Worm (Caenorhabditis elegans) whole organism, early embryonic: ENCODE data around the gene daf-14.

Experiments
- ama-1 ChIP-seq: fragments of 150-350 bp; optimal IDR thresholded peaks from 2 replicates; lab custom pipeline; 2014
- ceh-13 ChIP-seq: fragments of 200-800 bp; sonication (Bioruptor generic); optimal IDR thresholded peaks from 2 replicates; lab custom pipeline; 2018; ENCODE audit warnings: mild to moderate bottlenecking, missing genetic modification characterization, missing compliant biosample characterization
- ets-7 ChIP-seq: sonication (generic microtip); optimal IDR thresholded peaks from 2 replicates; lab custom pipeline; 2016; ENCODE audit warnings: missing genotype, missing genetic modification characterization, missing compliant biosample characterization
- hmg-4 ChIP-seq: fragments of 200-800 bp; sonication (Bioruptor generic); optimal IDR thresholded peaks from 2 replicates; lab custom pipeline; 2018; ENCODE audit warnings: mild to moderate bottlenecking, missing genetic modification characterization, missing compliant biosample characterization
- hnd-1 ChIP-seq: sonication (generic microtip); optimal IDR thresholded peaks from 2 replicates; lab custom pipeline; 2016; ENCODE audit warnings: missing genetic modification characterization, missing compliant biosample characterization
- tbx-11 ChIP-seq: fragments of 200-800 bp; sonication (Bioruptor generic); IDR thresholded peaks from 2 replicates; pipeline ENCODE4 v1.3.6; 2022; ENCODE audit warnings: missing genetic modification characterization, missing compliant biosample characterization
- tbx-37 ChIP-seq: fragments of 200-800 bp; sonication (Bioruptor generic); conservative IDR thresholded peaks from 2 replicates; pipeline ENCODE4 v1.3.6; 2022; ENCODE audit warnings: missing genetic modification reagents, missing genetic modification characterization, missing compliant biosample characterization

DNA sequence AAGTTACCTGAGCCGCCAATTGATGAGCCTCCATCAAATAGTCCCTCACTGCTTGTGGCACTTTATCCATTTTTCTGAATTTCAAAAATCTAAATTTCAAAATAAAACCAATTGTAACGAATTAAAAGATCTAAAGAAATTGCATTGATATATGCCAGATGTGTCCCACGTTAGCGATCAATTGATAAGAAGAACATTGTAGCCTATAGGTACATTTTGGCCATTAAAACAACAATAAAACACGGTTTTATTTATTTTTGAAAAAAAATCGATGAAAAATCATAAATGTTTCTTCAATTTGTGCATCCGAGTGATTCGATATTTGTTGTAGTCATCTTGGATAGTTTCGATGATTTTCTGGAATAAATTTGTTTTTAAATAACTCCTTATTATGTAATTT, 11.4 kb upstream of the daf-14 start, which contains the start of gene ech-8:
- no peak for TF ChIP-seq hnd-1
- no peak for TF ChIP-seq tbx-11 (GFP tag; lab: Robert Waterston, UW)
- TF ChIP-seq hmg-4: no peak
- TF ChIP-seq ama-1 (lab: Kevin White, UChicago): no peak
- TF ChIP-seq ceh-13: no peak
- TF ChIP-seq tbx-37 (GFP tag; lab: Robert Waterston, UW): no peak
- TF ChIP-seq ets-7 (tag; lab: Kevin White, UChicago): no peak
